Fruit fly (Drosophila melanogaster) whole organism, embryonic: Measurements from ENCODE around the gene tinc.

Source experiments
- Awh ChIP-seq: fragments of 200-800 bp; sonication (Bioruptor generic); IDR thresholded peaks from 2 replicates; pipeline ENCODE4, ENCODE4 v1.3.6; 2022; ENCODE audit warnings: missing biosample characterization, missing genetic modification characterization
- CG5180 ChIP-seq: fragments of 200-800 bp; sonication (Bioruptor generic); optimal IDR thresholded peaks from 3 replicates; lab custom pipeline; 2017; ENCODE audit warnings: missing biosample characterization, missing genetic modification characterization, mild to moderate bottlenecking, moderate library complexity, missing genetic modification reagents
- Hr39 ChIP-seq: fragments of >200 bp; optimal IDR thresholded peaks from 2 replicates; lab custom pipeline; 2017
- Nf-YC ChIP-seq: fragments of 200-800 bp; optimal IDR thresholded peaks from 3 replicates; lab custom pipeline; 2019; ENCODE audit warnings: missing biosample characterization, mild to moderate bottlenecking, missing genetic modification characterization, moderate library complexity
- en ChIP-seq: fragments of 200-800 bp; sonication (Bioruptor generic); optimal IDR thresholded peaks from 2 replicates; lab custom pipeline; 2016; ENCODE audit warnings: missing biosample characterization, missing genetic modification characterization

- no peak for TF ChIP-seq Awh (GFP tag; lab: Robert Waterston, UW)
- TF ChIP-seq en: no peak
- TF ChIP-seq Nf-YC (tag; lab: Kevin White, UChicago): no peak
- TF ChIP-seq Hr39: no peak
- no peak for TF ChIP-seq CG5180 (GFP tag; lab: Kevin White, UChicago)
These were observed 50.7 kb downstream of the tinc start for dm6 chr3R:17861878-17862662.
